Fruit fly (Drosophila melanogaster) Kc167 (cell line): ENCODE results near the gene Tyler.

ENCODE experiments used
- Myc ChIP-seq: fragments of >200 bp; optimal IDR thresholded peaks from 2 replicates; lab custom pipeline; 2017; ENCODE audit warnings: missing external identifiers
- Sin3A ChIP-seq: fragments of >200 bp; optimal IDR thresholded peaks from 2 replicates; lab custom pipeline; 2018; ENCODE audit warnings: missing external identifiers
- psq ChIP-seq: fragments of >200 bp; optimal IDR thresholded peaks from 2 replicates; lab custom pipeline; 2017; ENCODE audit warnings: missing external identifiers

- no peak for TF ChIP-seq psq (lab: Kevin White, UChicago)
- TF ChIP-seq Sin3A (lab: Kevin White, UChicago), result no peak
- TF ChIP-seq Myc (lab: Kevin White, UChicago), result no peak
Observed at dm6 chrX:19615990-19616663, 4.8 kb downstream of the Tyler start, which contains the start of gene CG14210.
